Worm (Caenorhabditis elegans) whole organism, L2 larva: ENCODE results near the gene T11F9.7.

Experiments
- F13H6.1 ChIP-seq: sonication (generic microtip); optimal IDR thresholded peaks from 2 replicates; lab custom pipeline; 2016; ENCODE audit warnings: missing genetic modification characterization, missing compliant biosample characterization
- R02D3.7 ChIP-seq: fragments of 150-350 bp; optimal IDR thresholded peaks from 2 replicates; lab custom pipeline; 2014; ENCODE audit warnings: missing biosample characterization, missing genetic modification characterization
- Y55F3AM.14 ChIP-seq: fragments of 200-800 bp; sonication (Bioruptor generic); optimal IDR thresholded peaks from 2 replicates; lab custom pipeline; 2018; ENCODE audit warnings: mild to moderate bottlenecking, missing genetic modification characterization, missing compliant biosample characterization
- ZK546.5 ChIP-seq: sonication (generic microtip); optimal IDR thresholded peaks from 2 replicates; lab custom pipeline; 2017; ENCODE audit warnings: missing biosample characterization, missing genetic modification characterization
- alr-1 ChIP-seq: fragments of 150-350 bp; optimal IDR thresholded peaks from 2 replicates; lab custom pipeline; 2014; ENCODE audit warnings: missing biosample characterization, missing genetic modification characterization
- ama-1 ChIP-seq: fragments of 150-350 bp; optimal IDR thresholded peaks from 2 replicates; lab custom pipeline; 2018; ENCODE audit warnings: inconsistent platforms
- ceh-16 ChIP-seq: fragments of 150-350 bp; optimal IDR thresholded peaks from 2 replicates; lab custom pipeline; 2014; ENCODE audit warnings: missing biosample characterization, missing genetic modification characterization
- ceh-82 ChIP-seq: fragments of 150-350 bp; optimal IDR thresholded peaks from 2 replicates; lab custom pipeline; 2014; ENCODE audit warnings: missing biosample characterization, missing genetic modification characterization
- crh-2 ChIP-seq: sonication (generic microtip); optimal IDR thresholded peaks from 2 replicates; lab custom pipeline; 2017; ENCODE audit warnings: missing biosample characterization, missing genetic modification characterization
- dmd-4 ChIP-seq: sonication (generic microtip); optimal IDR thresholded peaks from 2 replicates; lab custom pipeline; 2017; ENCODE audit warnings: missing biosample characterization, missing genetic modification characterization
- egl-27 ChIP-seq: sonication (generic microtip); optimal IDR thresholded peaks from 3 replicates; lab custom pipeline; 2017; ENCODE audit warnings: missing biosample characterization, missing genetic modification reagents, missing genetic modification characterization
- elt-1 ChIP-seq: fragments of 150-350 bp; optimal IDR thresholded peaks from 2 replicates; lab custom pipeline; 2014; ENCODE audit warnings: missing biosample characterization, missing genetic modification characterization
- elt-3 ChIP-seq: sonication (generic microtip); optimal IDR thresholded peaks from 2 replicates; lab custom pipeline; 2017; ENCODE audit warnings: missing biosample characterization, missing genetic modification characterization
- fos-1 ChIP-seq: fragments of 150-350 bp; optimal IDR thresholded peaks from 2 replicates; lab custom pipeline; 2014; ENCODE audit warnings: missing biosample characterization, missing genetic modification characterization
- gmeb-1 ChIP-seq: fragments of 150-350 bp; optimal IDR thresholded peaks from 2 replicates; lab custom pipeline; 2014; ENCODE audit warnings: missing biosample characterization, missing genetic modification characterization
- lin-11 ChIP-seq: fragments of 150-350 bp; sonication (generic microtip); optimal IDR thresholded peaks from 2 replicates; lab custom pipeline; 2014; ENCODE audit warnings: missing biosample characterization, missing genetic modification characterization, inconsistent platforms, mixed read lengths
- lin-13 ChIP-seq: fragments of 150-350 bp; optimal IDR thresholded peaks from 2 replicates; lab custom pipeline; 2014; ENCODE audit warnings: missing biosample characterization, missing genetic modification reagents, missing genetic modification characterization
- lin-39 ChIP-seq: fragments of 150-350 bp; optimal IDR thresholded peaks from 2 replicates; lab custom pipeline; 2014; ENCODE audit warnings: missing biosample characterization, missing genetic modification reagents, missing genetic modification characterization
- lsy-2 ChIP-seq, 2 experiments: fragments of 150-350 bp in 1 of 2; sonication (generic microtip) in 1 of 2; optimal IDR thresholded peaks; 2 replicates each; lab custom pipeline; 2014 to 2017; ENCODE audit warnings: missing biosample characterization in 2 of 2, missing genetic modification characterization in 2 of 2
- mab-5 ChIP-seq: fragments of 150-350 bp; optimal IDR thresholded peaks from 2 replicates; lab custom pipeline; 2014; ENCODE audit warnings: missing biosample characterization, missing genetic modification characterization
- nhr-10 ChIP-seq: sonication (generic microtip); optimal IDR thresholded peaks from 2 replicates; lab custom pipeline; 2017; ENCODE audit warnings: missing biosample characterization, missing genetic modification characterization
- nhr-11 ChIP-seq: fragments of 150-350 bp; optimal IDR thresholded peaks from 2 replicates; lab custom pipeline; 2014; ENCODE audit warnings: missing biosample characterization, missing genetic modification characterization
- nhr-12 ChIP-seq: fragments of 150-350 bp; optimal IDR thresholded peaks from 2 replicates; lab custom pipeline; 2014; ENCODE audit warnings: missing biosample characterization, missing genetic modification characterization
- nhr-21 ChIP-seq: fragments of 150-350 bp; optimal IDR thresholded peaks from 2 replicates; lab custom pipeline; 2014; ENCODE audit warnings: missing biosample characterization, missing genetic modification characterization
- nhr-23 ChIP-seq: fragments of 150-350 bp; optimal IDR thresholded peaks from 2 replicates; lab custom pipeline; 2014; ENCODE audit warnings: missing biosample characterization, missing genetic modification reagents, missing genetic modification characterization
- nhr-237 ChIP-seq: fragments of 150-350 bp; optimal IDR thresholded peaks from 2 replicates; lab custom pipeline; 2014; ENCODE audit warnings: missing biosample characterization, missing genetic modification characterization
- nhr-25 ChIP-seq: fragments of 150-350 bp; sonication (generic microtip); optimal IDR thresholded peaks from 3 replicates; lab custom pipeline; 2014; ENCODE audit warnings: missing biosample characterization, missing genetic modification characterization
- nhr-6 ChIP-seq: fragments of 150-350 bp; optimal IDR thresholded peaks from 2 replicates; lab custom pipeline; 2014; ENCODE audit warnings: missing biosample characterization, missing genetic modification characterization
- nhr-77 ChIP-seq: fragments of 150-350 bp; optimal IDR thresholded peaks from 2 replicates; lab custom pipeline; 2014; ENCODE audit warnings: missing biosample characterization, missing genetic modification characterization
- sem-4 ChIP-seq: fragments of 150-350 bp; optimal IDR thresholded peaks from 2 replicates; lab custom pipeline; 2014; ENCODE audit warnings: missing biosample characterization, missing genetic modification reagents, missing genetic modification characterization
- skn-1 ChIP-seq: sonication (generic microtip); optimal IDR thresholded peaks from 2 replicates; lab custom pipeline; 2017; ENCODE audit warnings: missing biosample characterization, missing genetic modification characterization
- sma-3 ChIP-seq: sonication (generic microtip); optimal IDR thresholded peaks from 2 replicates; lab custom pipeline; 2016; ENCODE audit warnings: missing genetic modification reagents, missing genetic modification characterization, missing compliant biosample characterization
- sma-9 ChIP-seq, 2 experiments: fragments of 150-350 bp in 1 of 2; sonication (generic microtip) in 1 of 2; optimal IDR thresholded peaks; 2 replicates each; lab custom pipeline; 2014 to 2016; ENCODE audit warnings: missing genetic modification characterization in 2 of 2, mild to moderate bottlenecking in 1 of 2, missing biosample characterization in 1 of 2, missing compliant biosample characterization in 1 of 2, missing genetic modification reagents in 1 of 2, moderate library complexity in 1 of 2
- unc-39 ChIP-seq: fragments of 150-350 bp; optimal IDR thresholded peaks from 2 replicates; lab custom pipeline; 2014; ENCODE audit warnings: missing biosample characterization, missing genetic modification characterization
- unc-55 ChIP-seq: fragments of 150-350 bp; sonication (generic microtip); optimal IDR thresholded peaks from 3 replicates; lab custom pipeline; 2014; ENCODE audit warnings: missing biosample characterization, missing genetic modification reagents, missing genetic modification characterization
- unc-62 ChIP-seq: fragments of 150-350 bp; optimal IDR thresholded peaks from 2 replicates; lab custom pipeline; 2014; ENCODE audit warnings: missing biosample characterization, missing genetic modification reagents, missing genetic modification characterization
- zag-1 ChIP-seq: fragments of 150-350 bp; optimal IDR thresholded peaks from 2 replicates; lab custom pipeline; 2014; ENCODE audit warnings: missing biosample characterization, missing genetic modification characterization
- ztf-1 ChIP-seq: fragments of 200-800 bp; sonication (Bioruptor generic); conservative IDR thresholded peaks from 2 replicates; pipeline ENCODE4 v1.3.6; 2022; ENCODE audit warnings: missing genetic modification characterization, missing compliant biosample characterization
- ztf-11 ChIP-seq: sonication (generic microtip); optimal IDR thresholded peaks from 2 replicates; lab custom pipeline; 2017; ENCODE audit warnings: missing biosample characterization, missing genetic modification characterization

Gene T11F9.7

ce11 chrV:11454917-11455316 lies 20.8 kb upstream of the T11F9.7 start:
- TF ChIP-seq nhr-77 (tag; lab: Kevin White, UChicago) (no peak), lin-11 (tag; lab: Kevin White, UChicago) (no peak), ama-1 (lab: Kevin White, UChicago) (no peak), sma-9 (GFP tag; optimal IDR thresholded peaks at IDR 0.05; lab: Kevin White, UChicago) (no peak), sma-9 (tag; optimal IDR thresholded peaks at IDR 0.05; lab: Kevin White, UChicago) (no peak), lsy-2 (tag; optimal IDR thresholded peaks at IDR 0.05; lab: Kevin White, UChicago) (no peak), elt-1 (tag; lab: Kevin White, UChicago) (no peak), nhr-237 (no peak), ceh-16 (tag; lab: Kevin White, UChicago) (no peak), nhr-25 (tag; lab: Kevin White, UChicago) (no peak), unc-39 (no peak), sem-4 (tag; lab: Kevin White, UChicago) (no peak), ZK546.5 (tag; lab: Kevin White, UChicago) (no peak), lin-13 (GFP tag; lab: Kevin White, UChicago) (no peak), egl-27 (tag; lab: Kevin White, UChicago) (no peak), nhr-21 (no peak), nhr-23 (tag; lab: Kevin White, UChicago) (no peak), nhr-11 (no peak), fos-1 (tag; lab: Kevin White, UChicago) (no peak), lin-39 (tag; lab: Kevin White, UChicago) (no peak), nhr-10 (tag; lab: Kevin White, UChicago) (no peak)
- TF ChIP-seq, all 48 proteins: peak for 0

ce11 chrV:11459255-11459654 lies 16.5 kb upstream of the T11F9.7 start, which contains the start of gene T11F9.1:
T11F9.1 (plus strand) TSS chrV:11459555.
- no peak for TF ChIP-seq nhr-12 (tag; lab: Kevin White, UChicago)
- no peak for TF ChIP-seq lsy-2 (tag; optimal IDR thresholded peaks at IDR 0.05; lab: Kevin White, UChicago)
- TF ChIP-seq unc-39 = no peak
- no peak for TF ChIP-seq ceh-16 (tag; lab: Kevin White, UChicago)
- no peak for TF ChIP-seq egl-27 (tag; lab: Kevin White, UChicago)
- no peak for TF ChIP-seq F13H6.1 (tag; lab: Kevin White, UChicago)
- TF ChIP-seq nhr-237 = no peak
- TF ChIP-seq gmeb-1 (tag; lab: Kevin White, UChicago) = no peak
- TF ChIP-seq alr-1 (tag; lab: Kevin White, UChicago) = no peak
- no peak for TF ChIP-seq elt-1 (tag; lab: Kevin White, UChicago)
- TF ChIP-seq nhr-10 (tag; lab: Kevin White, UChicago) = no peak
- TF ChIP-seq ZK546.5 (tag; lab: Kevin White, UChicago) = no peak
- no peak for TF ChIP-seq lin-11 (tag; lab: Kevin White, UChicago)
- no peak for TF ChIP-seq crh-2
- TF ChIP-seq nhr-11 = no peak
- no peak for TF ChIP-seq mab-5 (tag; lab: Kevin White, UChicago)
- TF ChIP-seq unc-55 (GFP tag; lab: Kevin White, UChicago) = no peak

DNA sequence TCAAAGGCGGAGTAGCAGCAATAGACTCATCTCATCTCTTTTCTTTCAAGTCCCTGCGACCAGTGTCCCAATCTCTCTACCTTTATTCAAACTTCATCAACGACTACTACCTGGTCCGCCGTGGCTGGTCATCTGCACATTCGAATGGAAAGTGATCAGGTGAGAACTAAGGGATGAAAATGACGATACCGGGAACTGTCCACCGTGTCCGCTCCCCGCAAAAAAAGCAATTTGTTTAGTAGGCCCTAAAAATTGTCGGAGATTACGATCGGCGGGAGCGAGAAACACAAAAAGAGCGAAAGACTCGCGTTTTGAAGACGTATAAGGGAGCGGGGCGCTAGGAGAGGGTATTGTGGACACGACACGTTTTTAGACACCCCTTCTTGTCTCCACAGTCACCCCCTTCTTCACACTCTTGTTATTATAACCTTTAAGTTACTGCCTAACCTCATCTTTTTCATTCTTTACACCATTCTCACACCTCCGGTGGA lies 12.7 kb upstream of the T11F9.7 start, which contains the start of gene zipt-16:
Gene zipt-16, plus strand, starts transcription at position 51 of the 491 bp plus-strand sequence.
- TF ChIP-seq ztf-1 (GFP tag; lab: Robert Waterston, UW) = 0 out of 2 replicates have a peak, but pooled peaks have one; percentile 60
- no peak for TF ChIP-seq nhr-6 (tag; lab: Kevin White, UChicago)

DNA sequence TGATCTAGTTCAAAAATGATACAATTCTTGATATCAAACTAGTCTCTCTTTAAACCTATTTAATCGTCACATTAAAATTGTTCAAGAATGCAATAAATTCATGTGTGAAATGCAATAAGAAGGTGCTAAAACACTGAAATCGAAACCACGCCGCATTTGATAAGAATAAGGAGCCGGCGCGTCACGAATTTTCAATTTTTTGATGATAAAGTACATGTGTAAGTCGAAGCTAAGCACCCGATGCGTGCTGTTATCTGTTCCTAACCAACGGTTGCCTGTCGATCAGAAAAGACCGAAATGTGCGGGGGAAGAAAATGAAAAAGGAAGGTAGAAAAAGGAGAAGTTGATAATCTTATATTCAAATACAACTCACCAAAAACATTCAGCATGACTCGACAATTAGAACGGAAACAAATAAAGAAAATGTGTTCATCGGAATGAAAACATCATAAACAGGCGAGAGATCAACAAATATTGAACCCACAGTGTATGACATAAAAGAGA lies 5.5 kb upstream of the T11F9.7 start, which contains the start of gene aat-6:
Gene aat-6, minus strand, starts transcription at position 454 of the 504 bp plus-strand sequence.
- TF ChIP-seq skn-1 (tag; lab: Kevin White, UChicago) (no peak), ceh-16 (tag; lab: Kevin White, UChicago) (no peak), crh-2 (peak; percentile 21), ztf-11 (tag; lab: Kevin White, UChicago) (no peak), ceh-82 (tag; lab: Kevin White, UChicago) (no peak), sma-9 (GFP tag; optimal IDR thresholded peaks at IDR 0.05; lab: Kevin White, UChicago) (peak; percentile 54), sma-9 (tag; optimal IDR thresholded peaks at IDR 0.05; lab: Kevin White, UChicago) (no peak), fos-1 (tag; lab: Kevin White, UChicago) (peak; percentile 82)

DNA sequence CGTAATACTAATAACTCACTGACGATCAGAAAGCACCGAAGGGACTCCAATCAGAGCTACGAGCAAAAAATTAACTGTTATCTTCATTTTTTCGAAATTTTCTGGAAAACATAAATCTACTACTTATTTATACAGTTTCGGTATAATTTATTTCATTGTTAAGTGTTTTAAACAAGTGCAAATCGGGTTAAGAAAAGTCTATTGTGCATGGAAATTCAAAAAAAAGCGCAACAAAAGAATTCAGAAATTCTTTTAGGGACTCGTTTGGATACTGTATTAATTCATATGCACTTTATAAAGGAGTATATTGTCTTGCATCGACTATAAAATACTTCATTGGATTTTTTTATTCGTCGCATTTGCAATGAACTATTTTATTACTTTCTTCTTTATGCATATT lies 3.5 kb upstream of the T11F9.7 start, which contains the start of the genes nas-20 and nas-21:
Gene nas-20, minus strand, starts transcription at position 101 of the 400 bp plus-strand sequence.
Gene nas-21, plus strand, starts transcription at position 356 of the 400 bp plus-strand sequence.
- TF ChIP-seq mab-5 (tag; lab: Kevin White, UChicago) (no peak), F13H6.1 (tag; lab: Kevin White, UChicago) (no peak), fos-1 (tag; lab: Kevin White, UChicago) (no peak), sem-4 (tag; lab: Kevin White, UChicago) (no peak), nhr-11 (no peak), unc-62 (GFP tag; lab: Kevin White, UChicago) (no peak), elt-3 (tag; lab: Kevin White, UChicago) (no peak), sma-3 (GFP tag; lab: Kevin White, UChicago) (no peak), R02D3.7 (tag; lab: Kevin White, UChicago) (no peak), Y55F3AM.14 (GFP tag; lab: Kevin White, UChicago) (no peak), nhr-21 (no peak), lsy-2 (tag; optimal IDR thresholded peaks at IDR 0.05; lab: Kevin White, UChicago) (no peak), nhr-6 (tag; lab: Kevin White, UChicago) (no peak), skn-1 (tag; lab: Kevin White, UChicago) (no peak), dmd-4 (tag; lab: Kevin White, UChicago) (no peak), lin-39 (tag; lab: Kevin White, UChicago) (no peak), zag-1 (tag; lab: Kevin White, UChicago) (no peak), elt-1 (tag; lab: Kevin White, UChicago) (no peak)
- TF ChIP-seq, all 48 proteins: peak for 0
